Worm (Caenorhabditis elegans): ENCODE measurements around the gene svh-2.

DNA sequence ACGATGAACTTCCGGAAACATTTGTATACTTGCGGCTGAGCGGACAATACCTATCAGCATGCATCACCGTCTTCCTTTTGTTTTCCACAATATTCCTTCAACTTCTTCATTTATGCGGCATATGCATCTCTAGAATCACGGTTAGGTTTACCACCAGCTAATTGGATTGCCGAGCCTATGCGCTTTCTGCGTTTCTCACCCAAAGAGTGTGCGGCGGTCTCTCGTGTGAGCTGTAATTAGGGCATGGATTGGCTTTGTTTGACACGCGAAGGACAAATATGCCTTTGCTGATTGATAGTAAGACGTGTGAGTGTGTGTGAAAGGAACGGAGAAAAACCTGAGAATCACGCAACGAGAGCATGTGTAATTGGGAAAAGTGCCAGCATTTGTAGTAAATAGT lies 60.5 kb downstream of the svh-2 start:
- no peak for TF ChIP-seq lin-39 (tag; optimal IDR thresholded peaks at IDR 0.05)
- TF ChIP-seq nhr-25 (tag; optimal IDR thresholded peaks at IDR 0.05; ENCODE audit: borderline replicate concordance, insufficient read depth), result no peak
